Fruit fly (Drosophila melanogaster): ENCODE data around the gene Tnpo-SR.

Gene Tnpo-SR

dm6 chr2L:2759654-2760053, at the start of gene Tnpo-SR, which contains the start of the genes HemK2 and Snapin:
Gene Tnpo-SR, plus strand, starts transcription at chr2L:2759924.
Gene HemK2, minus strand, starts transcription at chr2L:2759677.
Gene Snapin, minus strand, starts transcription at chr2L:2759677.
- peak; percentile 91 for TF ChIP-seq noc (tag; optimal IDR thresholded peaks at IDR 0.05)

dm6 chr2L:2720368-2720767, 39.4 kb upstream of the Tnpo-SR start:
- TF ChIP-seq noc (tag; optimal IDR thresholded peaks at IDR 0.05) = no peak

- TF ChIP-seq noc (tag; optimal IDR thresholded peaks at IDR 0.05) = no peak
Measured at dm6 chr2L:2721317-2721716, 38.4 kb upstream of the Tnpo-SR start.

dm6 chr2L:2723100-2723499, 36.6 kb upstream of the Tnpo-SR start:
- TF ChIP-seq noc (tag; optimal IDR thresholded peaks at IDR 0.05) = no peak

dm6 chr2L:2724459-2724858, 35.3 kb upstream of the Tnpo-SR start:
- TF ChIP-seq noc (tag; optimal IDR thresholded peaks at IDR 0.05) = no peak

dm6 chr2L:2725374-2725773, 34.4 kb upstream of the Tnpo-SR start, which contains the start of gene CG31689:
Gene CG31689, plus strand, starts transcription at chr2L:2725674.
- TF ChIP-seq noc (tag; optimal IDR thresholded peaks at IDR 0.05) = no peak

- no peak for TF ChIP-seq noc (tag; optimal IDR thresholded peaks at IDR 0.05)
Measured at dm6 chr2L:2727364-2727763, 32.4 kb upstream of the Tnpo-SR start.

dm6 chr2L:2727812-2728211, 31.9 kb upstream of the Tnpo-SR start:
- no peak for TF ChIP-seq noc (tag; optimal IDR thresholded peaks at IDR 0.05)

dm6 chr2L:2728577-2728976, 31.1 kb upstream of the Tnpo-SR start:
- no peak for TF ChIP-seq noc (tag; optimal IDR thresholded peaks at IDR 0.05)

dm6 chr2L:2729882-2730281, 29.8 kb upstream of the Tnpo-SR start:
- no peak for TF ChIP-seq noc (tag; optimal IDR thresholded peaks at IDR 0.05)

dm6 chr2L:2730756-2731155, 29.0 kb upstream of the Tnpo-SR start:
- no peak for TF ChIP-seq noc (tag; optimal IDR thresholded peaks at IDR 0.05)

dm6 chr2L:2731370-2732138, 28.2 kb upstream of the Tnpo-SR start:
- TF ChIP-seq noc (tag; optimal IDR thresholded peaks at IDR 0.05) = no peak

- TF ChIP-seq noc (tag; optimal IDR thresholded peaks at IDR 0.05) = no peak
Measured at dm6 chr2L:2732139-2732830, 27.4 kb upstream of the Tnpo-SR start.

dm6 chr2L:2734215-2734614, 25.5 kb upstream of the Tnpo-SR start:
- peak; percentile 90 for TF ChIP-seq noc (tag; optimal IDR thresholded peaks at IDR 0.05)

- no peak for TF ChIP-seq noc (tag; optimal IDR thresholded peaks at IDR 0.05)
Measured at dm6 chr2L:2734946-2735345, 24.8 kb upstream of the Tnpo-SR start.

- no peak for TF ChIP-seq noc (tag; optimal IDR thresholded peaks at IDR 0.05)
Measured at dm6 chr2L:2735539-2735938, 24.2 kb upstream of the Tnpo-SR start.

- no peak for TF ChIP-seq noc (tag; optimal IDR thresholded peaks at IDR 0.05)
Measured at dm6 chr2L:2737561-2737960, 22.2 kb upstream of the Tnpo-SR start.

Data from whole organism, larva.